Fruit fly (Drosophila melanogaster) whole organism, pupa: ENCODE data around the gene CG18789.

Experiments used
- CG10348 ChIP-seq: fragments of 200-800 bp; sonication (Bioruptor generic); IDR thresholded peaks from 2 replicates; pipeline ENCODE4 v1.3.6; 2022; ENCODE audit warnings: missing biosample characterization, missing genetic modification characterization
- CG14655 ChIP-seq: fragments of 200-800 bp; sonication (Bioruptor generic); optimal IDR thresholded peaks from 3 replicates; lab custom pipeline; 2017; ENCODE audit warnings: mild to moderate bottlenecking, missing biosample characterization, missing genetic modification reagents, missing genetic modification characterization
- CG15710 ChIP-seq: fragments of 200-800 bp; sonication (Bioruptor generic); optimal IDR thresholded peaks from 2 replicates; lab custom pipeline; 2018; ENCODE audit warnings: missing biosample characterization, mild to moderate bottlenecking, missing genetic modification characterization, moderate library complexity
- CG17806 ChIP-seq: fragments of 200-800 bp; sonication (Bioruptor generic); optimal IDR thresholded peaks from 2 replicates; lab custom pipeline; 2018; ENCODE audit warnings: missing biosample characterization, mild to moderate bottlenecking, missing genetic modification characterization, moderate library complexity
- CG32121 ChIP-seq: fragments of 200-800 bp; sonication (Bioruptor generic); IDR thresholded peaks from 2 replicates; pipeline ENCODE4 v1.3.6; 2022; ENCODE audit warnings: missing biosample characterization, missing genetic modification characterization
- CG34367 ChIP-seq: fragments of 200-800 bp; sonication (Bioruptor generic); optimal IDR thresholded peaks from 2 replicates; lab custom pipeline; 2018; ENCODE audit warnings: missing biosample characterization, mild to moderate bottlenecking, missing genetic modification characterization
- CG4496 ChIP-seq: fragments of 200-800 bp; sonication (Bioruptor generic); IDR thresholded peaks from 3 replicates; pipeline ENCODE4 v1.3.6; 2022; ENCODE audit warnings: missing biosample characterization, missing genetic modification characterization
- CG8159 ChIP-seq: fragments of 200-800 bp; sonication (Bioruptor generic); optimal IDR thresholded peaks from 3 replicates; lab custom pipeline; 2018; ENCODE audit warnings: missing biosample characterization, mild to moderate bottlenecking, missing genetic modification characterization, moderate library complexity
- D1 ChIP-seq: fragments of 200-800 bp; sonication (Bioruptor generic); optimal IDR thresholded peaks from 2 replicates; lab custom pipeline; 2018; ENCODE audit warnings: missing biosample characterization, mild to moderate bottlenecking, missing genetic modification characterization, moderate library complexity
- EcR ChIP-seq: fragments of 200-800 bp; sonication (Bioruptor generic); optimal IDR thresholded peaks from 3 replicates; lab custom pipeline; 2019; ENCODE audit warnings: missing biosample characterization, missing genetic modification characterization, mild to moderate bottlenecking, moderate library complexity, missing genetic modification reagents
- Pif1B ChIP-seq: fragments of 200-800 bp; sonication (Bioruptor generic); optimal IDR thresholded peaks from 3 replicates; lab custom pipeline; 2016; ENCODE audit warnings: missing biosample characterization, missing genetic modification characterization
- Snoo ChIP-seq: fragments of 200-800 bp; sonication (Bioruptor generic); optimal IDR thresholded peaks from 3 replicates; lab custom pipeline; 2017; ENCODE audit warnings: missing biosample characterization, mild to moderate bottlenecking, missing genetic modification characterization, inconsistent platforms
- fd96Ca ChIP-seq: fragments of 200-800 bp; sonication (Bioruptor generic); IDR thresholded peaks from 3 replicates; pipeline ENCODE4 v1.3.6; 2022; ENCODE audit warnings: missing biosample characterization, missing genetic modification characterization
- rn ChIP-seq: fragments of 200-800 bp; sonication (Bioruptor generic); IDR thresholded peaks from 2 replicates; pipeline ENCODE4 v1.3.6; 2022; ENCODE audit warnings: missing biosample characterization, missing genetic modification characterization

DNA sequence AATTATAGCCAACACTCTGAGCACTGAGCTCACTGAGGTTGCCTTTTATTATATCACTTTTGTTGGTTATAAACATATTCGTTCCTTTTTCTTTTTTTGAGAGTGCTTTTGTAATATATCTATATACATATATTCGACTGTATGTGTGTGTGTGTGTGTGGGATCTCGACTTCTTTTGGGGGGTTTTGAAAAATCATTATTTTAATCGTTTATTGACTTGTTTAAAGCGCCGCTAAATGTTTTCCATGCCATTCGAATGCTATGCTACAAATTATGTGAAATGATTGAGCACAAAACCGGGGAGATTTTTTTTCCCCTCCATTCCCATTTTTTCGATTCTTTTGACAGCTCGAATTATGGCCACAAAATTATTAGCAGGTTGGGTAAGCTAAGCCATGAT is 25.8 kb downstream of the CG18789 start:
- TF ChIP-seq CG10348 (GFP tag; lab: Robert Waterston, UW) (no peak), CG34367 (tag; lab: Kevin White, UChicago) (no peak), CG4496 (GFP tag; lab: Robert Waterston, UW) (no peak), fd96Ca (GFP tag; lab: Robert Waterston, UW) (no peak), CG15710 (no peak), rn (GFP tag; lab: Robert Waterston, UW) (no peak), EcR (GFP tag; lab: Kevin White, UChicago) (no peak), CG8159 (tag; lab: Kevin White, UChicago) (no peak), Snoo (tag; lab: Kevin White, UChicago) (no peak), Pif1B (GFP tag; lab: Kevin White, UChicago) (no peak), D1 (no peak), CG32121 (GFP tag; lab: Robert Waterston, UW) (no peak), CG17806 (tag; lab: Kevin White, UChicago) (no peak), CG14655 (GFP tag; lab: Kevin White, UChicago) (no peak)
